Fruit fly (Drosophila melanogaster): ENCODE measurements around the gene CG15369.

dm6 chrX:9193604-9194003 lies 23.1 kb upstream of the CG15369 start, which contains the start of gene CG12106:
- TF ChIP-seq CrebA (GFP tag; optimal IDR thresholded peaks at IDR 0.05; ENCODE audit: borderline replicate concordance) (no peak), br (GFP tag; optimal IDR thresholded peaks at IDR 0.05) (peak; percentile 58), usp (GFP tag; optimal IDR thresholded peaks at IDR 0.05) (no peak), foxo (GFP tag; optimal IDR thresholded peaks at IDR 0.05) (peak in 1 of 2 experiments; percentile 63), Abd-B (GFP tag; optimal IDR thresholded peaks at IDR 0.05) (no peak), sage (GFP tag; optimal IDR thresholded peaks at IDR 0.05) (no peak), Hr78 (GFP tag; optimal IDR thresholded peaks at IDR 0.05) (no peak)
